Fruit fly (Drosophila melanogaster) whole organism, wandering third instar larva: ENCODE measurements around the gene CG45105.

Source experiments
- Myc ChIP-seq: fragments of >200 bp; optimal IDR thresholded peaks from 2 replicates; lab custom pipeline; 2017
- Rel ChIP-seq, 2 experiments: fragments of 200-800 bp; sonication (Bioruptor generic) in 1 of 2; optimal IDR thresholded peaks; 2 replicates in 1 of 2; 3 replicates in 1 of 2; lab custom pipeline; 2016 to 2019; ENCODE audit warnings: mild to moderate bottlenecking in 2 of 2, missing biosample characterization in 2 of 2, missing genetic modification characterization in 2 of 2, moderate library complexity in 1 of 2

- TF ChIP-seq Rel (GFP tag; optimal IDR thresholded peaks at IDR 0.05; lab: Kevin White, UChicago) (no peak), Rel (tag; optimal IDR thresholded peaks at IDR 0.05; lab: Kevin White, UChicago) (no peak), Myc (no peak)
Measured at dm6 chr3R:15965169-15965568, 47.4 kb upstream of the CG45105 start, which contains the start of the genes CG32856 and Rbf2.
